Fruit fly (Drosophila melanogaster): Measurements from ENCODE around the gene Rack1.

The Rack1 gene

dm6 chr2L:7813357-7813756 lies 13.8 kb downstream of the Rack1 start:
- TF ChIP-seq usp (GFP tag; optimal IDR thresholded peaks at IDR 0.05) (no peak), pan (optimal IDR thresholded peaks at IDR 0.05) (no peak), EcR (GFP tag; optimal IDR thresholded peaks at IDR 0.05) (no peak), Dll (optimal IDR thresholded peaks at IDR 0.05) (no peak)

dm6 chr2L:7812555-7813339 lies 14.4 kb downstream of the Rack1 start:
- TF ChIP-seq psq (optimal IDR thresholded peaks at IDR 0.05) (no peak), Dll (optimal IDR thresholded peaks at IDR 0.05) (no peak), EcR (GFP tag; optimal IDR thresholded peaks at IDR 0.05) (no peak), pan (optimal IDR thresholded peaks at IDR 0.05) (no peak), usp (GFP tag; optimal IDR thresholded peaks at IDR 0.05) (no peak), CG8478 (optimal IDR thresholded peaks at IDR 0.05) (no peak)

- TF ChIP-seq EcR (GFP tag; optimal IDR thresholded peaks at IDR 0.05) (no peak), CG8478 (optimal IDR thresholded peaks at IDR 0.05) (no peak), usp (GFP tag; optimal IDR thresholded peaks at IDR 0.05) (no peak), Dll (optimal IDR thresholded peaks at IDR 0.05) (no peak)
These were observed 15.7 kb downstream of the Rack1 start, which contains the start of gene LanB1 for dm6 chr2L:7811249-7812002. TSS of gene LanB1 (plus strand) at chr2L:7811438.

dm6 chr2L:7810519-7810918 lies 16.6 kb downstream of the Rack1 start, which contains the start of gene Cdc14:
TSS of gene Cdc14 (minus strand) at chr2L:7810703.
- TF ChIP-seq EcR (GFP tag; optimal IDR thresholded peaks at IDR 0.05) (no peak), psq (optimal IDR thresholded peaks at IDR 0.05) (no peak), usp (GFP tag; optimal IDR thresholded peaks at IDR 0.05) (no peak), CG8478 (optimal IDR thresholded peaks at IDR 0.05) (no peak), pan (optimal IDR thresholded peaks at IDR 0.05) (no peak)

- TF ChIP-seq pan (optimal IDR thresholded peaks at IDR 0.05) (no peak), usp (GFP tag; optimal IDR thresholded peaks at IDR 0.05) (no peak), CG8478 (optimal IDR thresholded peaks at IDR 0.05) (peak; percentile 35), EcR (GFP tag; optimal IDR thresholded peaks at IDR 0.05) (peak in 1 of 2 experiments; percentile 21)
These were observed 17.4 kb downstream of the Rack1 start for dm6 chr2L:7809699-7810088.

DNA sequence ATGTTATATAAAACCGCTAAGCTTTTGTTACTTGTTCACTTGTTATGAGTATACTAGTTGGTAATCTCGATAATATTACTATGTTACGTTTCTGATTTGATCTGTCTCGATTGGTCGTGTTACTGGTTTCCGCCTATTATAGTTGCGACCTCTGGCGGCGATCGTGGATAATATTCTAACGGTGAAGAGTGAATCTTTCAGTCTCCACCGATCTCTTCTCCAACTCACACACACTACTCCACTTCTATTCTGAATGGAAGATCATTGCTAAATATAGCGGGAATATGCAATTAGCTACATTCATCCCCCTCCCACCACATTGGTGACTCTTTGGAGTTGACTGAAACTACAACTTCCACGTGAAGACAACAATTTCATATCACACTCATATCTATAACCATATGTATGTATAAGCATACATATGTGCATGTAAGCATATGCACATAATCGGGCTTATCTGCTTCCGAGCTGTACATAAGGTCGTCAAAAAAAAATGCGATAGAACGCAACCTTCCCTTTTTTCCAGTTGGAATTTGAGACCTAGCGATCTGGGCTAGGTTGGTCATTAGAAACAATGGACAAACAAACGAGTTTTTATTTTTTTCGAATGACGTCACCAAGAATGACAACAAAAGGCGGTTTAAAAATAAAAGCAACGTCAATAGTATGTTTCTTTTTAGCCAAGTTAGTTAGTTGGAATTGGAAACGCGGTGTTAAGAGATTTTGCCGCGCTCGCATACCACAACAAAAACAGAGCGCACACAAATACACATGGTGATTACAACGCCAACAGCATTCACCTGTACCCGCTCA lies 18.0 kb downstream of the Rack1 start:
- TF ChIP-seq Dll (optimal IDR thresholded peaks at IDR 0.05) (no peak), CG8478 (optimal IDR thresholded peaks at IDR 0.05) (no peak), usp (GFP tag; optimal IDR thresholded peaks at IDR 0.05) (no peak), psq (optimal IDR thresholded peaks at IDR 0.05) (no peak), pan (optimal IDR thresholded peaks at IDR 0.05) (no peak)

DNA sequence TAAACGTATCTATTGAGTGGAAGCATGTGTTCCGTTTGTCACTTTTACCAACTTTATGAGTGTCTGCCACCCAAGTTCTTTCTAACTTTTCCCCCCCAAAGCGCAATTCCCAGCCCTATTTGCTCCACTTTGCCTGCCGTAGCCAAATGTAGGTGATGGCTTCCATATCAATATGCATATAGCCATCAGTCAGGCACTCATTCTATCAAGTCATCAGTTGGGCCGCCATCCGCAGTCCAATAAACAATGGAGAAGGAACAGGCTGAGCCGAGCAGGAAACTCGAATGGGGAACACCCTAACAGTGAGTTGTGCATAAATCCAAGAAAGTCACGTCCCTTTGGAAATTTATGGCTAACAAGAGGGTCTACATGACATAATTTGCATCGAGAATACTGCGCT lies 19.6 kb downstream of the Rack1 start:
- TF ChIP-seq Dll (optimal IDR thresholded peaks at IDR 0.05) (no peak), EcR (GFP tag; optimal IDR thresholded peaks at IDR 0.05) (no peak), CG8478 (optimal IDR thresholded peaks at IDR 0.05) (no peak)

DNA sequence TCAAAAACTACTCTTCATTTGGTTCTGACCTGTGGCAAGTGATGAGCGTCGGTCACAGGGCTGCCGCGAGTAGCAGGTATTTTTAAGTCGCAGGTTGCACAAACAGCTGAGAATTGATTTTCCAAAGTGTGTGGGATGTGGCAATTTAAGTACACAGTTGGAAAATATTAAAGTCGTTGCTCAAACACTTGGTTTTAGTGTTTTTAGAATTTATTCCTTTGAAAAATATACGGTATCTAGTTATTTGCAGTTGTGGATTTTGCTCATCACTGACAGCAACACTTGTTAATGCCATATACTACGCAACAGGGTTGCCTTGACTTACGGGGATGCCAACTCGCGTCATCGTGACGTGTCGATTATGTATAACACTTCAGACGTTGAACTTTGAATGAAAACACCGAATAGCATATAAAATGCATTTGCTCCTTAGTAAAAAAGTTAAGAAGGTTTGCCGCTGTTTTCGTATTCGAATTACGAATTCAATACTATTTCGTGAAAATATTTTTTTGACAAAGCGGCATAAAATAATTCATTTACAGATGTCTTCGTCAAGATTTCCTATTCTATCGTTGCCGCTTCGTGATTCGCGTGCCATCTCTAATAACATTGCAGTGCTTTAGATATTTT lies 27.2 kb downstream of the Rack1 start, which contains the start of the genes Herp and r2d2:
TSS of gene Herp (minus strand) at position 255 of the 630 bp plus-strand sequence.
TSS of gene r2d2 (plus strand) at position 344 of the 630 bp plus-strand sequence.
- TF ChIP-seq pan (optimal IDR thresholded peaks at IDR 0.05), result no peak
- no peak for TF ChIP-seq psq (optimal IDR thresholded peaks at IDR 0.05)
- TF ChIP-seq CG8478 (optimal IDR thresholded peaks at IDR 0.05), result no peak
- peak in 1 of 2 experiments; percentile 27 for TF ChIP-seq EcR (GFP tag; optimal IDR thresholded peaks at IDR 0.05)
- no peak for TF ChIP-seq usp (GFP tag; optimal IDR thresholded peaks at IDR 0.05)
- TF ChIP-seq Dll (optimal IDR thresholded peaks at IDR 0.05), result no peak

- TF ChIP-seq pan (optimal IDR thresholded peaks at IDR 0.05) (no peak), CG8478 (optimal IDR thresholded peaks at IDR 0.05) (no peak), usp (GFP tag; optimal IDR thresholded peaks at IDR 0.05) (no peak), Dll (optimal IDR thresholded peaks at IDR 0.05) (no peak), EcR (GFP tag; optimal IDR thresholded peaks at IDR 0.05) (no peak), psq (optimal IDR thresholded peaks at IDR 0.05) (no peak)
These were observed 31.3 kb downstream of the Rack1 start, which contains the start of gene LKRSDH for dm6 chr2L:7795859-7796258. TSS of gene LKRSDH (minus strand) at chr2L:7795959.

dm6 chr2L:7794689-7795475 lies 32.2 kb downstream of the Rack1 start:
- TF ChIP-seq Dll (optimal IDR thresholded peaks at IDR 0.05) (no peak), usp (GFP tag; optimal IDR thresholded peaks at IDR 0.05) (no peak), pan (optimal IDR thresholded peaks at IDR 0.05) (no peak)

- TF ChIP-seq CG8478 (optimal IDR thresholded peaks at IDR 0.05) (no peak), pan (optimal IDR thresholded peaks at IDR 0.05) (no peak), usp (GFP tag; optimal IDR thresholded peaks at IDR 0.05) (no peak), psq (optimal IDR thresholded peaks at IDR 0.05) (no peak), EcR (GFP tag; optimal IDR thresholded peaks at IDR 0.05) (no peak)
These were observed 35.8 kb downstream of the Rack1 start for dm6 chr2L:7791356-7791738.

Measured in whole organism.